Fruit fly (Drosophila melanogaster) whole organism, embryonic: ENCODE measurements around the gene DCTN6-p27.

ENCODE experiments used
- Atf3 ChIP-seq: fragments of 200-800 bp; sonication (Bioruptor generic); optimal IDR thresholded peaks from 3 replicates; lab custom pipeline; 2016; ENCODE audit warnings: missing biosample characterization, missing genetic modification characterization
- Awh ChIP-seq: fragments of 200-800 bp; sonication (Bioruptor generic); IDR thresholded peaks from 2 replicates; pipeline ENCODE4, ENCODE4 v1.3.6; 2022; ENCODE audit warnings: missing biosample characterization, missing genetic modification characterization
- B-H2 ChIP-seq: fragments of 200-800 bp; sonication (Bioruptor generic); optimal IDR thresholded peaks from 2 replicates; lab custom pipeline; 2018; ENCODE audit warnings: missing biosample characterization, mild to moderate bottlenecking, missing genetic modification characterization
- BEAF-32 ChIP-seq: fragments of 200-800 bp; sonication (Bioruptor generic); optimal IDR thresholded peaks from 3 replicates; lab custom pipeline; 2017; ENCODE audit warnings: missing biosample characterization, missing genetic modification characterization, mild to moderate bottlenecking, moderate library complexity, missing genetic modification reagents
- Bgb ChIP-seq: fragments of 200-800 bp; sonication (Bioruptor generic); IDR thresholded peaks from 2 replicates; pipeline ENCODE4 v1.3.6; 2022; ENCODE audit warnings: missing biosample characterization, missing genetic modification characterization; ENCODE audit not compliant: partially characterized antibody
- CG10959 ChIP-seq: fragments of 200-800 bp; sonication (Bioruptor generic); IDR thresholded peaks from 2 replicates; pipeline ENCODE4 v1.3.6; 2022; ENCODE audit warnings: missing biosample characterization, missing genetic modification characterization
- CG11696 ChIP-seq: fragments of 200-800 bp; sonication (Bioruptor generic); IDR thresholded peaks from 2 replicates; pipeline ENCODE4 v1.3.6; 2022; ENCODE audit warnings: missing biosample characterization, missing genetic modification characterization
- CG12219 ChIP-seq: fragments of 200-800 bp; sonication (Bioruptor generic); optimal IDR thresholded peaks from 3 replicates; lab custom pipeline; 2018; ENCODE audit warnings: missing biosample characterization, mild to moderate bottlenecking, missing genetic modification characterization
- CG1233 ChIP-seq: fragments of 200-800 bp; sonication (Bioruptor generic); optimal IDR thresholded peaks from 4 replicates; lab custom pipeline; 2018; ENCODE audit warnings: missing biosample characterization, mild to moderate bottlenecking, missing genetic modification characterization
- CG13624 ChIP-seq: fragments of 200-800 bp; sonication (Bioruptor generic); optimal IDR thresholded peaks from 2 replicates; lab custom pipeline; 2016; ENCODE audit warnings: missing biosample characterization, missing genetic modification characterization
- CG1529 ChIP-seq: fragments of 200-800 bp; sonication (Bioruptor generic); optimal IDR thresholded peaks from 3 replicates; lab custom pipeline; 2018; ENCODE audit warnings: missing biosample characterization, missing genetic modification characterization
- CG15479 ChIP-seq: fragments of 200-800 bp; sonication (Bioruptor generic); optimal IDR thresholded peaks from 3 replicates; lab custom pipeline; 2019; ENCODE audit warnings: missing biosample characterization, mild to moderate bottlenecking, missing genetic modification characterization, moderate library complexity
- CG17568 ChIP-seq: fragments of 200-800 bp; sonication (Bioruptor generic); optimal IDR thresholded peaks from 2 replicates; lab custom pipeline; 2018; ENCODE audit warnings: missing biosample characterization, mild to moderate bottlenecking, missing genetic modification characterization, moderate library complexity
- CG17829 ChIP-seq: fragments of 200-800 bp; optimal IDR thresholded peaks from 2 replicates; lab custom pipeline; 2019; ENCODE audit warnings: missing biosample characterization, mild to moderate bottlenecking, missing genetic modification characterization, moderate library complexity
- CG34224 ChIP-seq: fragments of 200-800 bp; sonication (Bioruptor generic); IDR thresholded peaks from 3 replicates; pipeline ENCODE4 v1.3.6; 2022; ENCODE audit warnings: missing biosample characterization, missing genetic modification characterization; ENCODE audit not compliant: partially characterized antibody
- CG34376 ChIP-seq: fragments of 200-800 bp; sonication (Bioruptor generic); optimal IDR thresholded peaks from 2 replicates; lab custom pipeline; 2018; ENCODE audit warnings: missing biosample characterization, mild to moderate bottlenecking, missing genetic modification characterization
- CG42726 ChIP-seq: fragments of 200-800 bp; sonication (Bioruptor generic); IDR thresholded peaks from 2 replicates; pipeline ENCODE4 v1.3.6; 2022; ENCODE audit warnings: missing biosample characterization, missing genetic modification characterization; ENCODE audit not compliant: partially characterized antibody
- CG4617 ChIP-seq: fragments of 200-800 bp; sonication (Bioruptor generic); optimal IDR thresholded peaks from 3 replicates; lab custom pipeline; 2016; ENCODE audit warnings: missing biosample characterization, missing genetic modification characterization, borderline replicate concordance
- CG5180 ChIP-seq: fragments of 200-800 bp; sonication (Bioruptor generic); optimal IDR thresholded peaks from 3 replicates; lab custom pipeline; 2017; ENCODE audit warnings: missing biosample characterization, missing genetic modification characterization, mild to moderate bottlenecking, moderate library complexity, missing genetic modification reagents
- CG6689 ChIP-seq: fragments of 200-800 bp; sonication (Bioruptor generic); IDR thresholded peaks from 2 replicates; pipeline ENCODE4 v1.3.6; 2022; ENCODE audit warnings: missing biosample characterization, missing genetic modification characterization
- CG8924 ChIP-seq: fragments of 200-800 bp; optimal IDR thresholded peaks from 3 replicates; lab custom pipeline; 2019; ENCODE audit warnings: missing biosample characterization, mild to moderate bottlenecking, missing genetic modification characterization, moderate library complexity
- CTCF ChIP-seq: fragments of 200-800 bp; sonication (Bioruptor generic); optimal IDR thresholded peaks from 2 replicates; lab custom pipeline; 2017; ENCODE audit warnings: missing biosample characterization, mild to moderate bottlenecking, missing genetic modification characterization, moderate library complexity
- ERR ChIP-seq: fragments of 200-800 bp; sonication (Bioruptor generic); optimal IDR thresholded peaks from 2 replicates; lab custom pipeline; 2016; ENCODE audit warnings: missing biosample characterization, missing genetic modification characterization
- Eip74EF ChIP-seq, 2 experiments: fragments of 200-800 bp in 1 of 2; fragments of >200 bp in 1 of 2; sonication (Bioruptor generic) in 1 of 2; optimal IDR thresholded peaks; 2 replicates each; lab custom pipeline; 2017 to 2019; ENCODE audit warnings: missing biosample characterization in 2 of 2, missing genetic modification characterization in 2 of 2, mild to moderate bottlenecking in 1 of 2, moderate library complexity in 1 of 2
- Gug ChIP-seq: fragments of 200-800 bp; sonication (Bioruptor generic); IDR thresholded peaks from 4 replicates; pipeline ENCODE4 v1.3.6; 2022; ENCODE audit warnings: missing biosample characterization, missing genetic modification characterization
- NC2β ChIP-seq: fragments of 200-800 bp; sonication (Bioruptor generic); optimal IDR thresholded peaks from 2 replicates; lab custom pipeline; 2016; ENCODE audit warnings: missing biosample characterization, missing genetic modification characterization
- PHDP ChIP-seq: fragments of 200-800 bp; sonication (Bioruptor generic); optimal IDR thresholded peaks from 3 replicates; lab custom pipeline; 2018; ENCODE audit warnings: missing biosample characterization, mild to moderate bottlenecking, missing genetic modification characterization, moderate library complexity
- al ChIP-seq: fragments of 200-800 bp; sonication (Bioruptor generic); IDR thresholded peaks from 2 replicates; pipeline ENCODE4 v1.3.6; 2022; ENCODE audit warnings: missing biosample characterization, missing genetic modification characterization
- cato ChIP-seq: fragments of 200-800 bp; sonication (Bioruptor generic); optimal IDR thresholded peaks from 2 replicates; lab custom pipeline; 2016; ENCODE audit warnings: missing biosample characterization, missing genetic modification characterization, borderline replicate concordance
- chinmo ChIP-seq: fragments of 200-800 bp; sonication (Bioruptor generic); IDR thresholded peaks from 4 replicates; pipeline ENCODE4 v1.3.6; 2022; ENCODE audit warnings: missing biosample characterization, missing genetic modification characterization; ENCODE audit not compliant: partially characterized antibody
- crol ChIP-seq: fragments of 200-800 bp; sonication (Bioruptor generic); IDR thresholded peaks from 2 replicates; pipeline ENCODE4 v1.3.6; 2022; ENCODE audit warnings: missing biosample characterization, missing genetic modification characterization
- ewg ChIP-seq: fragments of 200-800 bp; sonication (Bioruptor generic); optimal IDR thresholded peaks from 3 replicates; lab custom pipeline; 2017; ENCODE audit warnings: mild to moderate bottlenecking, missing biosample characterization, missing genetic modification reagents, missing genetic modification characterization
- fd3F ChIP-seq: fragments of 200-800 bp; sonication (Bioruptor generic); optimal IDR thresholded peaks from 2 replicates; lab custom pipeline; 2018; ENCODE audit warnings: missing biosample characterization, mild to moderate bottlenecking, missing genetic modification characterization, moderate library complexity
- fru ChIP-seq: fragments of >200 bp; optimal IDR thresholded peaks from 2 replicates; lab custom pipeline; 2017
- gem ChIP-seq: fragments of 200-800 bp; sonication (Bioruptor generic); optimal IDR thresholded peaks from 2 replicates; lab custom pipeline; 2019; ENCODE audit warnings: missing biosample characterization, mild to moderate bottlenecking, missing genetic modification characterization, moderate library complexity
- gfzf ChIP-seq: fragments of 200-800 bp; sonication (Bioruptor generic); optimal IDR thresholded peaks from 2 replicates; lab custom pipeline; 2016; ENCODE audit warnings: missing biosample characterization, mild to moderate bottlenecking, missing genetic modification characterization, moderate library complexity
- grn ChIP-seq: fragments of 200-800 bp; sonication (Bioruptor generic); optimal IDR thresholded peaks from 3 replicates; lab custom pipeline; 2017; ENCODE audit warnings: missing biosample characterization, missing genetic modification characterization
- gsb ChIP-seq: fragments of 200-800 bp; sonication (Bioruptor generic); IDR thresholded peaks from 2 replicates; pipeline ENCODE4 v1.3.6; 2022; ENCODE audit warnings: missing biosample characterization, missing genetic modification characterization
- ind ChIP-seq: fragments of 200-800 bp; sonication (Bioruptor generic); optimal IDR thresholded peaks from 3 replicates; lab custom pipeline; 2016; ENCODE audit warnings: missing biosample characterization, missing genetic modification characterization
- kni ChIP-seq: fragments of 200-800 bp; sonication (Bioruptor generic); optimal IDR thresholded peaks from 3 replicates; lab custom pipeline; 2017; ENCODE audit warnings: mild to moderate bottlenecking, missing biosample characterization, missing genetic modification reagents, missing genetic modification characterization
- lov ChIP-seq, 2 experiments: fragments of 200-800 bp in 1 of 2; fragments of >200 bp in 1 of 2; sonication (Bioruptor generic) in 1 of 2; IDR thresholded peaks in 1 of 2; optimal IDR thresholded peaks in 1 of 2; 2 replicates in 1 of 2; 3 replicates in 1 of 2; pipeline versions ENCODE4 v1.3.6 to Lab custom; 2017 to 2022; ENCODE audit warnings: missing biosample characterization in 1 of 2, missing genetic modification characterization in 1 of 2
- luna ChIP-seq: fragments of 200-800 bp; sonication (Bioruptor generic); optimal IDR thresholded peaks from 2 replicates; lab custom pipeline; 2016; ENCODE audit warnings: missing biosample characterization, missing genetic modification characterization
- nau ChIP-seq: fragments of 200-800 bp; sonication (Bioruptor generic); optimal IDR thresholded peaks from 3 replicates; lab custom pipeline; 2017; ENCODE audit warnings: missing biosample characterization, mild to moderate bottlenecking, missing genetic modification characterization, missing genetic modification reagents
- sd ChIP-seq: fragments of 200-800 bp; sonication (Bioruptor generic); optimal IDR thresholded peaks from 3 replicates; lab custom pipeline; 2018; ENCODE audit warnings: missing biosample characterization, mild to moderate bottlenecking, missing genetic modification characterization, moderate library complexity
- sens ChIP-seq: fragments of 200-800 bp; sonication (Bioruptor generic); peaks from one replicate; lab custom pipeline; 2016; ENCODE audit warnings: missing biosample characterization, missing genetic modification characterization
- slou ChIP-seq: fragments of 200-800 bp; sonication (Bioruptor generic); optimal IDR thresholded peaks from 3 replicates; lab custom pipeline; 2016; ENCODE audit warnings: missing biosample characterization, missing genetic modification characterization
- sqz ChIP-seq: fragments of 200-800 bp; sonication (Bioruptor generic); optimal IDR thresholded peaks from 3 replicates; lab custom pipeline; 2018; ENCODE audit warnings: missing biosample characterization, mild to moderate bottlenecking, missing genetic modification characterization
- tgo ChIP-seq: fragments of 200-800 bp; sonication (Bioruptor generic); IDR thresholded peaks from 3 replicates; pipeline ENCODE4 v1.3.6; 2022; ENCODE audit warnings: missing biosample characterization, missing genetic modification characterization
- tin ChIP-seq: fragments of 200-800 bp; sonication (Bioruptor generic); optimal IDR thresholded peaks from 3 replicates; lab custom pipeline; 2016; ENCODE audit warnings: missing biosample characterization, missing genetic modification characterization
- tna ChIP-seq: fragments of 200-800 bp; sonication (Bioruptor generic); IDR thresholded peaks from 2 replicates; pipeline ENCODE4 v1.3.6; 2022; ENCODE audit warnings: missing biosample characterization, missing genetic modification characterization; ENCODE audit not compliant: partially characterized antibody

The DCTN6-p27 gene

dm6 chr2L:19165998-19166397, 33.9 kb downstream of the DCTN6-p27 start (continued):
- TF ChIP-seq CG42726 (GFP tag; lab: Robert Waterston, UW): 0 out of 2 replicates have a peak, but pooled peaks have one; percentile 5
- TF ChIP-seq CG34376 (GFP tag; lab: Kevin White, UChicago): no peak
- TF ChIP-seq gsb (GFP tag; lab: Robert Waterston, UW): no peak
- TF ChIP-seq B-H2: peak; percentile 24
- TF ChIP-seq tin: no peak
- TF ChIP-seq Gug (GFP tag; lab: Robert Waterston, UW): no peak
- TF ChIP-seq nau: no peak
- TF ChIP-seq sd (tag; lab: Kevin White, UChicago): peak; percentile 21
- TF ChIP-seq kni (GFP tag; lab: Kevin White, UChicago): no peak
- TF ChIP-seq grn (GFP tag; lab: Kevin White, UChicago): no peak
- TF ChIP-seq luna (GFP tag; lab: Kevin White, UChicago): no peak
- TF ChIP-seq CG10959 (GFP tag; lab: Robert Waterston, UW): no peak
- peak; percentile 14 for TF ChIP-seq CG12219 (GFP tag; lab: Kevin White, UChicago)
- no peak for TF ChIP-seq ind (GFP tag; lab: Kevin White, UChicago)
- no peak for TF ChIP-seq PHDP (tag; lab: Kevin White, UChicago)
- TF ChIP-seq fd3F: no peak
- TF ChIP-seq BEAF-32 (GFP tag; lab: Kevin White, UChicago): no peak
- no peak for TF ChIP-seq slou (GFP tag; lab: Kevin White, UChicago)
- no peak for TF ChIP-seq tgo (GFP tag; lab: Robert Waterston, UW)
- no peak for TF ChIP-seq CG6689 (GFP tag; lab: Robert Waterston, UW)
- peak; percentile 74 for TF ChIP-seq CG17568 (GFP tag; lab: Kevin White, UChicago)
- TF ChIP-seq lov (optimal IDR thresholded peaks at IDR 0.05; lab: Kevin White, UChicago): no peak
- TF ChIP-seq lov (GFP tag; IDR thresholded peaks at IDR 0.05; lab: Robert Waterston, UW): no peak
- peak; percentile 78; the same call in 2 of the 4 replicates for TF ChIP-seq chinmo (GFP tag; lab: Robert Waterston, UW)
- peak; percentile 12 for TF ChIP-seq CG8924 (tag; lab: Kevin White, UChicago)
- no peak for TF ChIP-seq Awh
- TF ChIP-seq Atf3 (GFP tag; lab: Kevin White, UChicago): no peak
- peak; percentile 7 for TF ChIP-seq CG17829
- no peak for TF ChIP-seq ERR (GFP tag; lab: Kevin White, UChicago)
- peak; percentile 17 for TF ChIP-seq CTCF
- no peak for TF ChIP-seq ewg
- TF ChIP-seq tna (GFP tag; lab: Robert Waterston, UW): peak; percentile 2; the same call in 1 of the 2 replicates
- no peak for TF ChIP-seq gfzf (GFP tag; lab: Kevin White, UChicago)
- no peak for TF ChIP-seq CG1233
- no peak for TF ChIP-seq CG4617 (GFP tag; lab: Kevin White, UChicago)
- TF ChIP-seq CG5180: peak; percentile 68
- TF ChIP-seq NC2β (GFP tag; lab: Kevin White, UChicago): no peak
- no peak for TF ChIP-seq gem
- no peak for TF ChIP-seq al (GFP tag; lab: Robert Waterston, UW)
- 0 out of 3 replicates have a peak, but pooled peaks have one; percentile 16 for TF ChIP-seq CG34224 (GFP tag; lab: Robert Waterston, UW)
- TF ChIP-seq CG11696 (GFP tag; lab: Robert Waterston, UW): no peak
- TF ChIP-seq Eip74EF (GFP tag; optimal IDR thresholded peaks at IDR 0.05; lab: Kevin White, UChicago): peak in 1 of 2 experiments; percentile 26
- peak; percentile 94 for TF ChIP-seq CG15479
- no peak for TF ChIP-seq CG1529 (GFP tag; lab: Kevin White, UChicago)
- TF ChIP-seq sens (GFP tag; lab: Kevin White, UChicago): peak; percentile 78
- TF ChIP-seq cato: no peak
- TF ChIP-seq sqz (GFP tag; lab: Kevin White, UChicago): peak; percentile 16
- peak; percentile 83 for TF ChIP-seq CG13624
- TF ChIP-seq fru (lab: Kevin White, UChicago): no peak
- no peak for TF ChIP-seq crol
- TF ChIP-seq Bgb: peak; percentile 17; the same call in 1 of the 2 replicates
